Fruit fly (Drosophila melanogaster) whole organism, pupa: ENCODE results near the gene CG1136.

Experiments
- CG13204 ChIP-seq: fragments of 200-800 bp; sonication (Bioruptor generic); optimal IDR thresholded peaks from 2 replicates; lab custom pipeline; 2018; ENCODE audit warnings: missing biosample characterization, mild to moderate bottlenecking, missing genetic modification characterization, moderate library complexity
- CG15710 ChIP-seq: fragments of 200-800 bp; sonication (Bioruptor generic); optimal IDR thresholded peaks from 2 replicates; lab custom pipeline; 2018; ENCODE audit warnings: missing biosample characterization, mild to moderate bottlenecking, missing genetic modification characterization, moderate library complexity
- CG8159 ChIP-seq: fragments of 200-800 bp; sonication (Bioruptor generic); optimal IDR thresholded peaks from 3 replicates; lab custom pipeline; 2018; ENCODE audit warnings: missing biosample characterization, mild to moderate bottlenecking, missing genetic modification characterization, moderate library complexity
- EcR ChIP-seq: fragments of 200-800 bp; sonication (Bioruptor generic); optimal IDR thresholded peaks from 3 replicates; lab custom pipeline; 2019; ENCODE audit warnings: missing biosample characterization, missing genetic modification characterization, mild to moderate bottlenecking, moderate library complexity, missing genetic modification reagents

DNA sequence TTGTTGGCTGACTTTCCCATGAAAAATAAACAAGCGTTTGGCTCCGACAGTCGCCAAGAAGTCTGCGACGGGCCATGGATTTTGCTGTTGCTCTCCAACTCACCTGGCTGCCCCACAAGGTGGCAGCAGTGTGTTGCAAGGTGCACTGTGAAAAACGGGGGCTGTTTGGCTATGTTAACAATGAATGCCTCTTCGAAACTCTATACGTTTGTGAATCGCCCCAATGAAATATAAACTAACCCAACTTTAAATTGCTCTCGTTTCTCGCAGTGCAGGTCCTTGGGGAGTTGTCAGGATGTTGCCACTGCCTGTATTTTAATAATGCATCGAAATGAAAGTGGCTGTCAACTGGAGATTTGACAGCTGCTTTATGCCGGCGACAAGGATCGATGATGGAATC is 32.0 kb upstream of the CG1136 start:
- TF ChIP-seq EcR (GFP tag; lab: Kevin White, UChicago) (no peak), CG8159 (tag; lab: Kevin White, UChicago) (peak; percentile 12), CG15710 (tag; lab: Kevin White, UChicago) (peak; percentile 29), CG13204 (no peak)
